Fruit fly (Drosophila melanogaster): ENCODE results near the gene Tmf.

Gene Tmf

dm6 chrX:6867175-6868023 lies 23.3 kb downstream of the Tmf start, which contains the start of gene CG14434 (continued):
- peak; percentile 56 for TF ChIP-seq Mad (GFP tag; optimal IDR thresholded peaks at IDR 0.05)
- TF ChIP-seq C15 (GFP tag; IDR thresholded peaks at IDR 0.05): no peak
- TF ChIP-seq grau (tag; optimal IDR thresholded peaks at IDR 0.05): peak; percentile 82
- TF ChIP-seq ap (GFP tag; IDR thresholded peaks at IDR 0.05): 0 out of 2 replicates have a peak, but pooled peaks have one; percentile 2
- TF ChIP-seq CG11504 (tag; optimal IDR thresholded peaks at IDR 0.05): peak; percentile 90
- no peak for TF ChIP-seq tup (GFP tag; optimal IDR thresholded peaks at IDR 0.05)
- TF ChIP-seq CG15479 (GFP tag; optimal IDR thresholded peaks at IDR 0.05): no peak
- TF ChIP-seq HLH54F (GFP tag; optimal IDR thresholded peaks at IDR 0.05): peak; percentile 60
- TF ChIP-seq CG15601 (tag; optimal IDR thresholded peaks at IDR 0.05): peak; percentile 76
- TF ChIP-seq ftz-f1 (GFP tag; optimal IDR thresholded peaks at IDR 0.05): no peak
- no peak for TF ChIP-seq wdn (GFP tag; IDR thresholded peaks at IDR 0.05)
- TF ChIP-seq cato (GFP tag; optimal IDR thresholded peaks at IDR 0.05; ENCODE audit: borderline replicate concordance): peak; percentile 71
- peak in 2 of 3 experiments; percentile 14 to 94 for TF ChIP-seq lola (GFP tag; optimal IDR thresholded peaks at IDR 0.05)
- peak; percentile 52 for TF ChIP-seq Side (GFP tag; optimal IDR thresholded peaks at IDR 0.05)
- peak; percentile 58 for TF ChIP-seq NK7.1 (GFP tag; optimal IDR thresholded peaks at IDR 0.05)
- peak; percentile 45 for TF ChIP-seq CG2116 (GFP tag; optimal IDR thresholded peaks at IDR 0.05)
- peak; percentile 60 for TF ChIP-seq Hand (GFP tag; optimal IDR thresholded peaks at IDR 0.05)
- no peak; the same call in 1 of the 2 replicates for TF ChIP-seq CG32767 (GFP tag; IDR thresholded peaks at IDR 0.05)
- TF ChIP-seq CG13894 (tag; optimal IDR thresholded peaks at IDR 0.05): peak; percentile 76
- peak; percentile 96 for TF ChIP-seq CG7556 (GFP tag; optimal IDR thresholded peaks at IDR 0.05)
- TF ChIP-seq Elba2 (GFP tag; optimal IDR thresholded peaks at IDR 0.05): no peak
- TF ChIP-seq Rfx (GFP tag; IDR thresholded peaks at IDR 0.05): 0 out of 2 replicates have a peak, but pooled peaks have one; percentile 28
- peak; percentile 81 for TF ChIP-seq org-1 (GFP tag; optimal IDR thresholded peaks at IDR 0.05)
- peak; percentile 88 for TF ChIP-seq CG13775 (GFP tag; optimal IDR thresholded peaks at IDR 0.05)
- no peak for TF ChIP-seq bowl (GFP tag; IDR thresholded peaks at IDR 0.05)
- no peak for TF ChIP-seq Scr (GFP tag; IDR thresholded peaks at IDR 0.05; ENCODE audit: partially characterized antibody)
- TF ChIP-seq ab (GFP tag; optimal IDR thresholded peaks at IDR 0.05): no peak
- no peak for TF ChIP-seq Ravus (GFP tag; IDR thresholded peaks at IDR 0.05)
- peak; percentile 12 for TF ChIP-seq CG1603 (tag; optimal IDR thresholded peaks at IDR 0.05)
- TF ChIP-seq abd-A (tag; optimal IDR thresholded peaks at IDR 0.05): peak; percentile 64
- TF ChIP-seq dan (GFP tag; IDR thresholded peaks at IDR 0.05): no peak
- TF ChIP-seq CG4730 (GFP tag; IDR thresholded peaks at IDR 0.05): peak; percentile 49
- TF ChIP-seq CG1529 (GFP tag; optimal IDR thresholded peaks at IDR 0.05): peak; percentile 73
- TF ChIP-seq ATbp (GFP tag; optimal IDR thresholded peaks at IDR 0.05): peak; percentile 60
- TF ChIP-seq Dip2 (GFP tag; IDR thresholded peaks at IDR 0.05): no peak
- TF ChIP-seq CG10959 (GFP tag; IDR thresholded peaks at IDR 0.05): no peak
- peak; percentile 56 for TF ChIP-seq unpg (GFP tag; optimal IDR thresholded peaks at IDR 0.05)
- TF ChIP-seq eve (GFP tag; optimal IDR thresholded peaks at IDR 0.05): peak in 1 of 2 experiments; percentile 94
- TF ChIP-seq CG3726 (GFP tag; IDR thresholded peaks at IDR 0.05): peak; percentile 34; the same call in 1 of the 3 replicates
- peak; percentile 59 for TF ChIP-seq CG12769 (tag; optimal IDR thresholded peaks at IDR 0.05)
- TF ChIP-seq CG8388 (GFP tag; optimal IDR thresholded peaks at IDR 0.05): peak; percentile 81
- TF ChIP-seq CG31224 (GFP tag; IDR thresholded peaks at IDR 0.05): peak; percentile 37; the same call in 1 of the 2 replicates
- peak; percentile 84 for TF ChIP-seq Hr3 (GFP tag; optimal IDR thresholded peaks at IDR 0.05)
- TF ChIP-seq Nf-YC (tag; optimal IDR thresholded peaks at IDR 0.05): peak; percentile 71
- no peak for TF ChIP-seq Mrtf (GFP tag; IDR thresholded peaks at IDR 0.05)
- no peak for TF ChIP-seq nom (GFP tag; optimal IDR thresholded peaks at IDR 0.05)
- peak; percentile 74 for TF ChIP-seq row (GFP tag; IDR thresholded peaks at IDR 0.05)
- peak; percentile 27; the same call in 1 of the 3 replicates for TF ChIP-seq zfh1 (GFP tag; IDR thresholded peaks at IDR 0.05)
- peak; percentile 14; the same call in 1 of the 2 replicates for TF ChIP-seq CG10321 (GFP tag; IDR thresholded peaks at IDR 0.05)

Data from whole organism, embryonic.